Worm (Caenorhabditis elegans): Measurements from ENCODE around the gene T16G12.3.

T16G12.3 gene

DNA sequence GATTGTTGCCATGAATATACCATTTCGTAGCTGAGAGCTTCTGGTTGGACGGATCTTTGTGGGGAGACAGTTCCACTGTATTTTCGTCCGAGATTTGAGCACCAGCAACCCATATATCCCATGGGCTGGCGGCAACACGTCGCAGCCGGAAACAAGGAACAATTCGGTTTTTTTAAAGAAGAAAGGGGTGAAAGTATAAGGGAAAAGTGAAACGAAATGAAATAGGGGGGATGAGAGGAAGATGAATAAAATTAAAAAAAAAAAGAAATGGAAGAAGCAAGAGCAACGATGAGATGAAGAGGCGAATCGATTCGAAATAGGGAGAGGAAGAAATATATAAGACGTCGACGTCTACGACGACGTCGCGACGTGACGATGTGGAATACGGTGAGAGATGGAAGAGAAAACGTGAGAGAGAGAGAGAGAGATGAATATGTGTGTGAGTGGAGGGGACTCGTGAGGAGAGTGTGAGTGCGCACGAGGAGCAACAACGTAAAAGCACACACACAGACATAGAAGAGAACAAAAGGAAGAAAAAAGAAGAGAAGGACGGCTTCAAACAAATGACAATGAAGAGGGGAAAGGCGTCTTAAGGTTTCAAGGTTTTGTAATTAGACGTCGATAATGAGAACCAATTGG is 33.9 kb upstream of the T16G12.3 start, which contains the start of gene rgs-1:
Gene rgs-1 (minus strand): TSS at position 146 of the 639 bp plus-strand sequence.
- no peak for TF ChIP-seq mab-5 (tag; optimal IDR thresholded peaks at IDR 0.05)
- peak; percentile 25 for TF ChIP-seq unc-62 (GFP tag; optimal IDR thresholded peaks at IDR 0.05)
- no peak for TF ChIP-seq nhr-237 (tag; optimal IDR thresholded peaks at IDR 0.05)
- no peak for TF ChIP-seq nhr-12 (tag; optimal IDR thresholded peaks at IDR 0.05)
- TF ChIP-seq cnd-1 (tag; optimal IDR thresholded peaks at IDR 0.05) = no peak
- TF ChIP-seq sptf-1 (tag; optimal IDR thresholded peaks at IDR 0.05) = peak; percentile 38
- TF ChIP-seq flh-1 (GFP tag; optimal IDR thresholded peaks at IDR 0.05) = no peak
- TF ChIP-seq lsy-2 (tag; optimal IDR thresholded peaks at IDR 0.05) = peak; percentile 1
- TF ChIP-seq ces-1 (GFP tag; optimal IDR thresholded peaks at IDR 0.05) = peak; percentile 59
- no peak for TF ChIP-seq unc-120 (tag; optimal IDR thresholded peaks at IDR 0.05; ENCODE audit: poor library complexity, severe bottlenecking)
- no peak for TF ChIP-seq pha-4 (tag; optimal IDR thresholded peaks at IDR 0.05)
- TF ChIP-seq mep-1 (tag; optimal IDR thresholded peaks at IDR 0.05) = peak; percentile 35

DNA sequence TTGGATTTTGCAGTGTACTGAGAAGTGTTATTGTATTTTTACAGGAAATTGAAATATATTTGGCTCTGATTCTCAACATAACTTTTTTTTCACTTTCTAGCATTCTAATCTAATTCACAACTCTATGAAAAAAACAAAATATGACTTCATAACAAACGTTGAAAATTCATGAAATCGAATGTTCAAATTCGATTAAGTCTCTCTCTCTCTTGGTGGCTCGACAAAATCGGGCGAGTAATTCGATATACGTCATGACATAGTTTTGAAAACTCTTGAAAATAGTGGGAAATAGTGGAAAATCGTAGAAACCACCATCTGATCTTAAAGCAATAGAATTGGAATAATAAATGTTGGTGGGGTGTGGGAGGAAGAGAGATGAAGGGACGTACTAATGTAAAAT is 32.4 kb upstream of the T16G12.3 start:
- TF ChIP-seq nhr-76 (tag; optimal IDR thresholded peaks at IDR 0.05) (no peak), ces-1 (GFP tag; optimal IDR thresholded peaks at IDR 0.05) (peak; percentile 95), nhr-2 (tag; optimal IDR thresholded peaks at IDR 0.05) (no peak)

DNA sequence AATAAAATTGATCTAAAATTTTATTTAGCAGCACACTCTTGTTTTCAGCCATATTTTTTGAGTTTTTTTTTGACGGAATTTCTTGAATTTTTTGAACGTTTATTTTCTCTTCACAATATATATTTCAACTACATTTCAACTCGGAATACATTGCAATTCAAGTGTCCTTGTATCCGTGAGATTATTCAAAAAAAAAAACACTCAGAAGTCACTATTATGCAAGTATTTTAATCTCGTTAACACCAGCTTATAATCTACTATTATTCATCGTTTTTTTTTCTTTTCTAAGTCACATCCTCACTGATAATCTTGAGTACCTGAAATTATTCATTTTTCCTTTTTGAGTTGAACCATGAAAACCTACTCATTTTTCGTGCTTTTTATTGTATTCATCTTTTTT is 27.0 kb upstream of the T16G12.3 start, which contains the start of gene ins-21:
Gene ins-21 (plus strand): TSS at position 301 of the 400 bp plus-strand sequence.
- TF ChIP-seq lsy-2 (tag; optimal IDR thresholded peaks at IDR 0.05) (no peak), nhr-237 (tag; optimal IDR thresholded peaks at IDR 0.05) (no peak), flh-1 (GFP tag; optimal IDR thresholded peaks at IDR 0.05) (no peak), drap-1 (GFP tag; optimal IDR thresholded peaks at IDR 0.05) (no peak), nhr-12 (tag; optimal IDR thresholded peaks at IDR 0.05) (no peak), elt-3 (tag; optimal IDR thresholded peaks at IDR 0.05) (no peak), unc-62 (GFP tag; optimal IDR thresholded peaks at IDR 0.05) (no peak)

DNA sequence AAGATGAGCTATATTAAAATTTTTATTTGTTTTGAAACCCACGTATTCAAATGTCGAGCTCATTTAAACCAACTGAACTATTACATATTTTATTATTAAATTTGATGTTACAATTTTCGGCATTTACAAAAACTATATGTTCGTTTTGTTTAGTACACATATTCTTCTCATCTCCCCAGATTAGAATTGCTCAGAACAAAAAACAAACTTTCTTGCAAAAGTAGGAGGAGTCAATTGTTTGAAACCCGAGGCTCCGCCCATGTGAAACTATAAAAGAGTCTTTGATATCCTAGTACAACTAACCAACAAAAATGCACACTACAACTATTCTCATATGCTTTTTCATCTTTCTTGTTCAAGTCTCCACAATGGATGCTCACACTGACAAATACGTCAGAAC is 24.4 kb upstream of the T16G12.3 start, which contains the start of gene ins-22:
Gene ins-22 (plus strand): TSS at position 301 of the 400 bp plus-strand sequence.
- TF ChIP-seq blmp-1 (tag; optimal IDR thresholded peaks at IDR 0.05) (no peak), M03D4.4 (tag; optimal IDR thresholded peaks at IDR 0.05) (no peak), lsy-2 (tag; optimal IDR thresholded peaks at IDR 0.05) (no peak), ceh-83 (GFP tag; optimal IDR thresholded peaks at IDR 0.05) (no peak), bed-3 (GFP tag; optimal IDR thresholded peaks at IDR 0.05) (no peak), mep-1 (tag; optimal IDR thresholded peaks at IDR 0.05) (no peak), elt-3 (tag; optimal IDR thresholded peaks at IDR 0.05) (no peak), elt-1 (tag; optimal IDR thresholded peaks at IDR 0.05; ENCODE audit: borderline replicate concordance, insufficient read depth) (no peak), ces-1 (GFP tag; optimal IDR thresholded peaks at IDR 0.05) (no peak), ham-2 (GFP tag; optimal IDR thresholded peaks at IDR 0.05) (no peak), unc-62 (GFP tag; optimal IDR thresholded peaks at IDR 0.05) (no peak), nhr-12 (tag; optimal IDR thresholded peaks at IDR 0.05) (no peak), sem-2 (GFP tag; optimal IDR thresholded peaks at IDR 0.05) (no peak), ceh-43 (GFP tag; optimal IDR thresholded peaks at IDR 0.05) (no peak), drap-1 (GFP tag; optimal IDR thresholded peaks at IDR 0.05) (no peak), lin-13 (tag; optimal IDR thresholded peaks at IDR 0.05) (no peak), ztf-11 (tag; optimal IDR thresholded peaks at IDR 0.05) (no peak), nhr-28 (tag; optimal IDR thresholded peaks at IDR 0.05) (no peak)

DNA sequence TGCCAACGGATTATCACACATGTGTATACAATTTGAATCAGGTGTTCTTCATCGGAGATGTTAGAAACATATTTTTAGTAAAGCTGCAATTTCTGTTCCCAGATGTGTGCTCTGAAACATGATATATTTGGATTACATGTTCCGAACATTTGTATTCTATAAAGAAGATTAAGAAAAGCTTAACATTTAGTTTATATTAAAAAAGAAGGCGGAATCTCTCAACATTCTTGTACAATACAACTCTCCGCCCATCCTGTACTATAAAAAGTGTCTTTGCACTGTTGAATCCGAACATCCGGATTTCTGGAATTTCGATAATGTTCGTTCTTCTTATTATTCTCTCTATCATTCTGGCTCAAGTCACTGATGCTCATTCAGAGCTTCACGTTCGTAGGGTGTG is 22.5 kb upstream of the T16G12.3 start, which contains the start of gene ins-23:
Gene ins-23 (plus strand): TSS at position 301 of the 400 bp plus-strand sequence.
- TF ChIP-seq ztf-11 (tag; optimal IDR thresholded peaks at IDR 0.05) = no peak
- no peak for TF ChIP-seq ceh-39 (tag; optimal IDR thresholded peaks at IDR 0.05)
- no peak for TF ChIP-seq nhr-28 (tag; optimal IDR thresholded peaks at IDR 0.05)
- no peak for TF ChIP-seq elt-3 (tag; optimal IDR thresholded peaks at IDR 0.05)
- no peak for TF ChIP-seq mab-5 (tag; optimal IDR thresholded peaks at IDR 0.05)
- no peak for TF ChIP-seq ceh-83 (GFP tag; optimal IDR thresholded peaks at IDR 0.05)
- TF ChIP-seq nhr-76 (tag; optimal IDR thresholded peaks at IDR 0.05) = no peak
- TF ChIP-seq ham-2 (GFP tag; optimal IDR thresholded peaks at IDR 0.05) = no peak
- TF ChIP-seq ces-1 (GFP tag; optimal IDR thresholded peaks at IDR 0.05) = no peak
- TF ChIP-seq elt-1 (tag; optimal IDR thresholded peaks at IDR 0.05; ENCODE audit: borderline replicate concordance, insufficient read depth) = no peak

DNA sequence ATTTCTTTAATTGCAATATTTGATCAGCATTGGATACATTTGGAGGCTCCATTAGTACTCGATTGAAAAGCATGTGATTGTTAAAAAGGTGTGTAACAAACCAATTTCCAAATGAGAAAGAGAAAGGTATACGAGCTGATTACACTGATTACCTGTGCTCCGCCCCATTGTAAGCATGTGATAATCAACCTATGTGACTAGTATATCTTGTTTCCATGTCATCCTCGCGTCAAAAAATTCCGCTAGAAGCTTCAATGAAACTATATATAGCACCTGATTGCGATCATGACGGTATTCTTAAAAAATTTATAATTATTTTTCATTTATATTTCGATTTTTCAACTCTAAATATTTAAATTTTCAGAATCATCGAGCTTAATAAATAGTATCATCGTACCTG is 19.9 kb upstream of the T16G12.3 start, which contains the start of gene M04D8.4:
Gene M04D8.4 (minus strand): TSS at position 101 of the 400 bp plus-strand sequence.
- TF ChIP-seq tbx-8 (GFP tag; optimal IDR thresholded peaks at IDR 0.05) (no peak), elt-1 (tag; optimal IDR thresholded peaks at IDR 0.05; ENCODE audit: borderline replicate concordance, insufficient read depth) (no peak), nhr-28 (tag; optimal IDR thresholded peaks at IDR 0.05) (no peak), nhr-76 (tag; optimal IDR thresholded peaks at IDR 0.05) (no peak)
